Worm (Caenorhabditis elegans) whole organism, L2 larva: ENCODE data around the gene B0545.4.
"Not testable (repeated sequence)": the region's sequence is repeated elsewhere in the genome, so short reads cannot be mapped to it uniquely, and the experiment has no call there.

Source experiments
- lin-13 ChIP-seq: fragments of 150-350 bp; optimal IDR thresholded peaks from 2 replicates; lab custom pipeline; 2014; ENCODE audit warnings: missing biosample characterization, missing genetic modification reagents, missing genetic modification characterization
- nhr-12 ChIP-seq: fragments of 150-350 bp; optimal IDR thresholded peaks from 2 replicates; lab custom pipeline; 2014; ENCODE audit warnings: missing biosample characterization, missing genetic modification characterization
- nhr-77 ChIP-seq: fragments of 150-350 bp; optimal IDR thresholded peaks from 2 replicates; lab custom pipeline; 2014; ENCODE audit warnings: missing biosample characterization, missing genetic modification characterization
- unc-62 ChIP-seq: fragments of 150-350 bp; optimal IDR thresholded peaks from 2 replicates; lab custom pipeline; 2014; ENCODE audit warnings: missing biosample characterization, missing genetic modification reagents, missing genetic modification characterization
- zag-1 ChIP-seq: fragments of 150-350 bp; optimal IDR thresholded peaks from 2 replicates; lab custom pipeline; 2014; ENCODE audit warnings: missing biosample characterization, missing genetic modification characterization

DNA sequence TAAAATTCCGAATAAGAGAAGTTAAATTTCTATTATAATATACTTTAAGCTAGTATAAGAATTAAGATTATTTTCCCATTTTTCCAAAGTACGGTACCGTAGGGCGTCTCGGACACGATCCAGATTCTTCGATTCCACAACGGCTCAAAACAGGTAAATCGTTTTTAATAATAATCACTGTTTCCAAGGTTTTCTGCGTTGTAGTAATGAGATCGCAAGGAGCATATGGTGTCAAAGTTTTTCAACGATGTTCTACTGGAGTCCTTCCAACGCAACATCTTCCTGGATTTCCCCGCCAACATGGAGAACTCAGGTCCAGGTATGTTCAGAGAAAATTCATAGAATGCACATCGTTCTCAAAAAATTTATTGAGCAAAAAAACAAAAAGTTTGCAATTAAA is 47.8 kb downstream of the B0545.4 start, which contains the start of gene T05C7.7:
- not testable (repeated sequence) for TF ChIP-seq nhr-77 (tag; lab: Kevin White, UChicago); zag-1 (tag; lab: Kevin White, UChicago); unc-62 (GFP tag; lab: Kevin White, UChicago); lin-13 (GFP tag; lab: Kevin White, UChicago); nhr-12
